Worm (Caenorhabditis elegans) whole organism, mixed stage, embryonic: Measurements from ENCODE around the gene oac-7.

Experiments
- M03D4.4 ChIP-seq: sonication (generic microtip); optimal IDR thresholded peaks from 2 replicates; lab custom pipeline; 2017; ENCODE audit warnings: mild to moderate bottlenecking, missing genetic modification characterization, missing compliant biosample characterization
- bed-3 ChIP-seq: fragments of 200-800 bp; sonication (Bioruptor generic); optimal IDR thresholded peaks from 3 replicates; lab custom pipeline; 2018; ENCODE audit warnings: mild to moderate bottlenecking, missing genetic modification characterization, moderate library complexity, missing compliant biosample characterization
- blmp-1 ChIP-seq: fragments of 150-350 bp; optimal IDR thresholded peaks from 2 replicates; lab custom pipeline; 2014; ENCODE audit warnings: missing biosample characterization, missing genetic modification characterization
- ceh-39 ChIP-seq: fragments of 150-350 bp; optimal IDR thresholded peaks from 2 replicates; lab custom pipeline; 2014; ENCODE audit warnings: missing biosample characterization, missing genetic modification characterization
- ceh-43 ChIP-seq: fragments of 200-800 bp; sonication (Bioruptor generic); optimal IDR thresholded peaks from 2 replicates; lab custom pipeline; 2018; ENCODE audit warnings: mild to moderate bottlenecking, missing genetic modification characterization, moderate library complexity, missing compliant biosample characterization
- ces-1 ChIP-seq: fragments of 150-350 bp; optimal IDR thresholded peaks from 2 replicates; lab custom pipeline; 2014; ENCODE audit warnings: missing biosample characterization, missing genetic modification reagents, missing genetic modification characterization
- cnd-1 ChIP-seq: fragments of 200-800 bp; sonication (Bioruptor generic); optimal IDR thresholded peaks from 2 replicates; lab custom pipeline; 2018; ENCODE audit warnings: mild to moderate bottlenecking, missing genetic modification characterization, missing compliant biosample characterization
- drap-1 ChIP-seq: fragments of 200-800 bp; sonication (Bioruptor generic); optimal IDR thresholded peaks from 3 replicates; lab custom pipeline; 2018; ENCODE audit warnings: mild to moderate bottlenecking, missing genetic modification characterization, missing compliant biosample characterization
- elt-3 ChIP-seq: fragments of 150-350 bp; optimal IDR thresholded peaks from 2 replicates; lab custom pipeline; 2014; ENCODE audit warnings: missing biosample characterization, missing genetic modification characterization
- flh-1 ChIP-seq: fragments of 200-800 bp; sonication (Bioruptor generic); optimal IDR thresholded peaks from 2 replicates; lab custom pipeline; 2018; ENCODE audit warnings: mild to moderate bottlenecking, missing genetic modification characterization, moderate library complexity, missing compliant biosample characterization
- ham-2 ChIP-seq: fragments of 200-800 bp; sonication (Bioruptor generic); optimal IDR thresholded peaks from 2 replicates; lab custom pipeline; 2018; ENCODE audit warnings: mild to moderate bottlenecking, missing genetic modification characterization, missing compliant biosample characterization
- hlh-1 ChIP-seq: fragments of 150-350 bp; optimal IDR thresholded peaks from 2 replicates; lab custom pipeline; 2014; ENCODE audit warnings: missing biosample characterization, missing genetic modification reagents, missing genetic modification characterization
- lsy-2 ChIP-seq: fragments of 150-350 bp; optimal IDR thresholded peaks from 2 replicates; lab custom pipeline; 2014; ENCODE audit warnings: missing biosample characterization, missing genetic modification characterization
- mab-5 ChIP-seq: fragments of 150-350 bp; optimal IDR thresholded peaks from 2 replicates; lab custom pipeline; 2014; ENCODE audit warnings: missing biosample characterization, missing genetic modification characterization
- mep-1 ChIP-seq: fragments of 150-350 bp; optimal IDR thresholded peaks from 2 replicates; lab custom pipeline; 2017; ENCODE audit warnings: missing biosample characterization, missing genetic modification reagents, missing genetic modification characterization, inconsistent platforms
- mls-2 ChIP-seq: sonication (generic microtip); optimal IDR thresholded peaks from 2 replicates; lab custom pipeline; 2016; ENCODE audit warnings: mild to moderate bottlenecking, missing genetic modification characterization, moderate library complexity, missing compliant biosample characterization
- nhr-12 ChIP-seq: fragments of 150-350 bp; optimal IDR thresholded peaks from 2 replicates; lab custom pipeline; 2014; ENCODE audit warnings: missing biosample characterization, missing genetic modification characterization
- nhr-2 ChIP-seq: fragments of 150-350 bp; optimal IDR thresholded peaks from 2 replicates; lab custom pipeline; 2014; ENCODE audit warnings: missing biosample characterization, missing genetic modification characterization
- nhr-237 ChIP-seq: fragments of 150-350 bp; optimal IDR thresholded peaks from 2 replicates; lab custom pipeline; 2014; ENCODE audit warnings: missing biosample characterization, missing genetic modification characterization
- nhr-28 ChIP-seq: fragments of 150-350 bp; optimal IDR thresholded peaks from 2 replicates; lab custom pipeline; 2014; ENCODE audit warnings: missing biosample characterization, missing genetic modification characterization
- nhr-76 ChIP-seq: sonication (generic microtip); optimal IDR thresholded peaks from 2 replicates; lab custom pipeline; 2017; ENCODE audit warnings: missing biosample characterization, missing genetic modification characterization
- snpc-4 ChIP-seq: fragments of 150-350 bp; optimal IDR thresholded peaks from 2 replicates; lab custom pipeline; 2014; ENCODE audit warnings: missing biosample characterization, missing genetic modification characterization
- sptf-1 ChIP-seq: sonication (generic microtip); optimal IDR thresholded peaks from 2 replicates; lab custom pipeline; 2017; ENCODE audit warnings: mild to moderate bottlenecking, missing genetic modification characterization, moderate library complexity, missing compliant biosample characterization
- tbx-8 ChIP-seq: fragments of 200-800 bp; sonication (Bioruptor generic); optimal IDR thresholded peaks from 2 replicates; lab custom pipeline; 2018; ENCODE audit warnings: mild to moderate bottlenecking, missing genetic modification characterization, moderate library complexity, missing compliant biosample characterization
- unc-39 ChIP-seq: fragments of 150-350 bp; optimal IDR thresholded peaks from 2 replicates; lab custom pipeline; 2014; ENCODE audit warnings: missing biosample characterization, missing genetic modification characterization
- unc-62 ChIP-seq: fragments of 150-350 bp; optimal IDR thresholded peaks from 2 replicates; lab custom pipeline; 2014; ENCODE audit warnings: missing biosample characterization, missing genetic modification reagents, missing genetic modification characterization
- zip-8 ChIP-seq: fragments of 150-350 bp; optimal IDR thresholded peaks from 2 replicates; lab custom pipeline; 2014; ENCODE audit warnings: missing biosample characterization, missing genetic modification characterization
- ztf-11 ChIP-seq: fragments of 150-350 bp; optimal IDR thresholded peaks from 2 replicates; lab custom pipeline; 2014; ENCODE audit warnings: missing biosample characterization, missing genetic modification characterization

Gene oac-7

ce11 chrV:16317244-16317643, 7.6 kb downstream of the oac-7 start, which contains the start of gene srh-180:
Gene srh-180, plus strand, starts transcription at chrV:16317544.
- TF ChIP-seq hlh-1 (tag; lab: Kevin White, UChicago) (no peak), elt-3 (tag; lab: Kevin White, UChicago) (no peak), flh-1 (no peak), unc-62 (GFP tag; lab: Kevin White, UChicago) (no peak), lsy-2 (no peak), snpc-4 (tag; lab: Kevin White, UChicago) (no peak), nhr-2 (no peak), ham-2 (GFP tag; lab: Kevin White, UChicago) (no peak), unc-39 (tag; lab: Kevin White, UChicago) (no peak), nhr-28 (tag; lab: Kevin White, UChicago) (no peak), nhr-12 (tag; lab: Kevin White, UChicago) (no peak), M03D4.4 (tag; lab: Kevin White, UChicago) (no peak)
- TF ChIP-seq, all 35 proteins: peak for 0

ce11 chrV:16322155-16322554, 12.6 kb downstream of the oac-7 start:
- TF ChIP-seq nhr-28 (tag; lab: Kevin White, UChicago) (no peak), zip-8 (tag; lab: Kevin White, UChicago) (no peak), ces-1 (GFP tag; lab: Kevin White, UChicago) (no peak), tbx-8 (GFP tag; lab: Kevin White, UChicago) (no peak)

ce11 chrV:16328849-16329248, 19.2 kb downstream of the oac-7 start, which contains the start of gene F57G8.7:
Gene F57G8.7, plus strand, starts transcription at chrV:16329149.
- TF ChIP-seq blmp-1 (no peak), bed-3 (no peak), ceh-39 (tag; lab: Kevin White, UChicago) (no peak), elt-3 (tag; lab: Kevin White, UChicago) (no peak), drap-1 (GFP tag; lab: Kevin White, UChicago) (no peak), nhr-237 (no peak), ztf-11 (tag; lab: Kevin White, UChicago) (no peak), ces-1 (GFP tag; lab: Kevin White, UChicago) (no peak), mep-1 (tag; lab: Kevin White, UChicago) (no peak), sptf-1 (tag; lab: Kevin White, UChicago) (no peak), nhr-76 (tag; lab: Kevin White, UChicago) (no peak)

ce11 chrV:16333412-16333811, 23.8 kb downstream of the oac-7 start, which contains the start of gene srh-167:
Gene srh-167, plus strand, starts transcription at chrV:16333712.
- TF ChIP-seq flh-1 (no peak), hlh-1 (tag; lab: Kevin White, UChicago) (no peak), mep-1 (tag; lab: Kevin White, UChicago) (no peak), lsy-2 (no peak), nhr-2 (no peak), ceh-43 (GFP tag; lab: Kevin White, UChicago) (no peak), blmp-1 (no peak), tbx-8 (GFP tag; lab: Kevin White, UChicago) (no peak), mls-2 (tag; lab: Kevin White, UChicago) (no peak), zip-8 (tag; lab: Kevin White, UChicago) (no peak), cnd-1 (tag; lab: Kevin White, UChicago) (no peak), nhr-12 (tag; lab: Kevin White, UChicago) (no peak), drap-1 (GFP tag; lab: Kevin White, UChicago) (no peak), mab-5 (tag; lab: Kevin White, UChicago) (no peak), unc-39 (tag; lab: Kevin White, UChicago) (no peak), ham-2 (GFP tag; lab: Kevin White, UChicago) (no peak), ztf-11 (tag; lab: Kevin White, UChicago) (no peak), M03D4.4 (tag; lab: Kevin White, UChicago) (no peak), nhr-237 (no peak)
- TF ChIP-seq, all 35 proteins: peak for 0

ce11 chrV:16336326-16336725, 26.7 kb downstream of the oac-7 start, which contains the start of gene srw-87:
Gene srw-87, plus strand, starts transcription at chrV:16336626.
- no peak for TF ChIP-seq bed-3
- TF ChIP-seq tbx-8 (GFP tag; lab: Kevin White, UChicago) = no peak
- TF ChIP-seq elt-3 (tag; lab: Kevin White, UChicago) = no peak
